Worm (Caenorhabditis elegans) whole organism, L4 larva: ENCODE results near the gene fbxc-27.

Source experiments
- lin-13 ChIP-seq: fragments of 150-350 bp; optimal IDR thresholded peaks from 2 replicates; lab custom pipeline; 2014; ENCODE audit warnings: missing biosample characterization, missing genetic modification reagents, missing genetic modification characterization
- lsy-2 ChIP-seq, 2 experiments: fragments of 150-350 bp in 1 of 2; sonication (generic microtip) in 1 of 2; optimal IDR thresholded peaks; 2 replicates each; lab custom pipeline; 2014 to 2017; ENCODE audit warnings: missing biosample characterization in 2 of 2, missing genetic modification characterization in 2 of 2
- pha-4 ChIP-seq, 2 experiments: fragments of 150-350 bp in 1 of 2; fragments of 200-800 bp in 1 of 2; sonication (Bioruptor generic) in 1 of 2; IDR thresholded peaks in 1 of 2; optimal IDR thresholded peaks in 1 of 2; 2 replicates each; pipeline versions ENCODE4 v1.3.6 to Lab custom; 2014 to 2022; ENCODE audit warnings: missing genetic modification characterization in 2 of 2, missing genetic modification reagents in 2 of 2, missing biosample characterization in 1 of 2, missing compliant biosample characterization in 1 of 2
- zag-1 ChIP-seq: fragments of 150-350 bp; optimal IDR thresholded peaks from 2 replicates; lab custom pipeline; 2014; ENCODE audit warnings: missing biosample characterization, missing genetic modification characterization
- ztf-7 ChIP-seq: fragments of 150-350 bp; optimal IDR thresholded peaks from 2 replicates; lab custom pipeline; 2014; ENCODE audit warnings: missing biosample characterization, missing genetic modification characterization

DNA sequence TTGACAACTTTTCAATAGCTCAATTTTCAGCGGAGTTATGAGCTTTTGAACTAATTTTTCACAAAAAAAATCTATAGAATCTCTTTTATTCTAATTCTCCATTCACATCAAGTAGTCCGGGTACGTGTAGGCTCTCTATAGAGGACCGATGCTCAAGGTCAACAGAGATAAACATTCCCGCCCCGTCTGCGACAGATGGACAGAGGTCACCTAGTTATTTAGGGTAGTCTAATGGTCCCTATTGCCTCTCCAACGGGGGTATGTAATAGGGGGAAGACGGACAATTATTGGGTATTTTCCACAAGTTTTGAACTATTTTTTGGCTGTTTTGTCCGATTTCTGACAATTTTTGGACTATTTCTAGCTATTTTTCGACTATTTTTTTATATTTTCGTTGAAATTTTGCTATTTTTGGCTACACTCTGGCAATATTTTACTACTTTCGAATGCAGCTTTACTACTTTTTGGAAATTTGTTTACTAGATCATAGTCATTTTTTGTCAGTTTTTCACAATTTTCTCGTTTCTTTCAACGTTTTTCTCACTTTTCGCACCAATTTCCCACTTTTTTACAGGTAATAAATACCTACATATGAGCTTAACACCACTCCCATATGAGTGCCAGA, 41.2 kb upstream of the fbxc-27 start, which contains the start of gene fbxc-51:
- TF ChIP-seq pha-4 (GFP tag; IDR thresholded peaks at IDR 0.05; lab: Robert Waterston, UW), result no peak
- TF ChIP-seq pha-4 (tag; optimal IDR thresholded peaks at IDR 0.05; lab: Kevin White, UChicago), result no peak
- TF ChIP-seq lin-13 (GFP tag; lab: Kevin White, UChicago), result no peak
- TF ChIP-seq lsy-2 (tag; optimal IDR thresholded peaks at IDR 0.05; lab: Kevin White, UChicago), result no peak
- TF ChIP-seq zag-1, result no peak
- no peak for TF ChIP-seq ztf-7 (tag; lab: Kevin White, UChicago)
